Worm (Caenorhabditis elegans) whole organism, L2 larva: Measurements from ENCODE around the gene ZK228.4.
A peak's percentile ranks its signal among the peaks of the same experiment; 100 is the strongest.
"Not testable (repeated sequence)": the region's sequence is repeated elsewhere in the genome, so short reads cannot be mapped to it uniquely, and the experiment has no call there.

ENCODE experiments used
- C34F6.9 ChIP-seq: fragments of 150-350 bp; optimal IDR thresholded peaks from 2 replicates; lab custom pipeline; 2014; ENCODE audit warnings: missing biosample characterization, missing genetic modification characterization
- ZK546.5 ChIP-seq: sonication (generic microtip); optimal IDR thresholded peaks from 2 replicates; lab custom pipeline; 2017; ENCODE audit warnings: missing biosample characterization, missing genetic modification characterization
- alr-1 ChIP-seq: fragments of 150-350 bp; optimal IDR thresholded peaks from 2 replicates; lab custom pipeline; 2014; ENCODE audit warnings: missing biosample characterization, missing genetic modification characterization
- aly-2 ChIP-seq: fragments of 150-350 bp; optimal IDR thresholded peaks from 2 replicates; lab custom pipeline; 2014; ENCODE audit warnings: missing biosample characterization, missing genetic modification characterization
- blmp-1 ChIP-seq: sonication (generic microtip); optimal IDR thresholded peaks from 2 replicates; lab custom pipeline; 2017; ENCODE audit warnings: missing genetic modification characterization, mild to moderate bottlenecking, missing compliant biosample characterization, antibody characterized with exemption, moderate library complexity; ENCODE audit not compliant: insufficient read depth
- ceh-16 ChIP-seq: fragments of 150-350 bp; optimal IDR thresholded peaks from 2 replicates; lab custom pipeline; 2014; ENCODE audit warnings: missing biosample characterization, missing genetic modification characterization
- crh-2 ChIP-seq: sonication (generic microtip); optimal IDR thresholded peaks from 2 replicates; lab custom pipeline; 2017; ENCODE audit warnings: missing biosample characterization, missing genetic modification characterization
- egl-27 ChIP-seq: sonication (generic microtip); optimal IDR thresholded peaks from 3 replicates; lab custom pipeline; 2017; ENCODE audit warnings: missing biosample characterization, missing genetic modification reagents, missing genetic modification characterization
- elt-1 ChIP-seq: fragments of 150-350 bp; optimal IDR thresholded peaks from 2 replicates; lab custom pipeline; 2014; ENCODE audit warnings: missing biosample characterization, missing genetic modification characterization
- elt-3 ChIP-seq: sonication (generic microtip); optimal IDR thresholded peaks from 2 replicates; lab custom pipeline; 2017; ENCODE audit warnings: missing biosample characterization, missing genetic modification characterization
- fos-1 ChIP-seq: fragments of 150-350 bp; optimal IDR thresholded peaks from 2 replicates; lab custom pipeline; 2014; ENCODE audit warnings: missing biosample characterization, missing genetic modification characterization
- gmeb-1 ChIP-seq: fragments of 150-350 bp; optimal IDR thresholded peaks from 2 replicates; lab custom pipeline; 2014; ENCODE audit warnings: missing biosample characterization, missing genetic modification characterization
- lin-13 ChIP-seq: fragments of 150-350 bp; optimal IDR thresholded peaks from 2 replicates; lab custom pipeline; 2014; ENCODE audit warnings: missing biosample characterization, missing genetic modification reagents, missing genetic modification characterization
- lin-39 ChIP-seq: fragments of 150-350 bp; optimal IDR thresholded peaks from 2 replicates; lab custom pipeline; 2014; ENCODE audit warnings: missing biosample characterization, missing genetic modification reagents, missing genetic modification characterization
- lsy-2 ChIP-seq, 2 experiments: fragments of 150-350 bp in 1 of 2; sonication (generic microtip) in 1 of 2; optimal IDR thresholded peaks; 2 replicates each; lab custom pipeline; 2014 to 2017; ENCODE audit warnings: missing biosample characterization in 2 of 2, missing genetic modification characterization in 2 of 2
- mab-5 ChIP-seq: fragments of 150-350 bp; optimal IDR thresholded peaks from 2 replicates; lab custom pipeline; 2014; ENCODE audit warnings: missing biosample characterization, missing genetic modification characterization
- mbf-1 ChIP-seq: sonication (generic microtip); optimal IDR thresholded peaks from 2 replicates; lab custom pipeline; 2017; ENCODE audit warnings: missing biosample characterization, missing genetic modification characterization
- nhr-10 ChIP-seq: sonication (generic microtip); optimal IDR thresholded peaks from 2 replicates; lab custom pipeline; 2017; ENCODE audit warnings: missing biosample characterization, missing genetic modification characterization
- nhr-11 ChIP-seq: fragments of 150-350 bp; optimal IDR thresholded peaks from 2 replicates; lab custom pipeline; 2014; ENCODE audit warnings: missing biosample characterization, missing genetic modification characterization
- nhr-12 ChIP-seq: fragments of 150-350 bp; optimal IDR thresholded peaks from 2 replicates; lab custom pipeline; 2014; ENCODE audit warnings: missing biosample characterization, missing genetic modification characterization
- nhr-129 ChIP-seq: fragments of 150-350 bp; optimal IDR thresholded peaks from 2 replicates; lab custom pipeline; 2014; ENCODE audit warnings: missing biosample characterization, missing genetic modification characterization
- nhr-23 ChIP-seq: fragments of 150-350 bp; optimal IDR thresholded peaks from 2 replicates; lab custom pipeline; 2014; ENCODE audit warnings: missing biosample characterization, missing genetic modification reagents, missing genetic modification characterization
- nhr-25 ChIP-seq: fragments of 150-350 bp; sonication (generic microtip); optimal IDR thresholded peaks from 3 replicates; lab custom pipeline; 2014; ENCODE audit warnings: missing biosample characterization, missing genetic modification characterization
- peb-1 ChIP-seq: fragments of 150-350 bp; optimal IDR thresholded peaks from 2 replicates; lab custom pipeline; 2014; ENCODE audit warnings: missing biosample characterization, missing genetic modification characterization
- sem-4 ChIP-seq: fragments of 150-350 bp; optimal IDR thresholded peaks from 2 replicates; lab custom pipeline; 2014; ENCODE audit warnings: missing biosample characterization, missing genetic modification reagents, missing genetic modification characterization
- skn-1 ChIP-seq: sonication (generic microtip); optimal IDR thresholded peaks from 2 replicates; lab custom pipeline; 2017; ENCODE audit warnings: missing biosample characterization, missing genetic modification characterization
- sma-3 ChIP-seq: sonication (generic microtip); optimal IDR thresholded peaks from 2 replicates; lab custom pipeline; 2016; ENCODE audit warnings: missing genetic modification reagents, missing genetic modification characterization, missing compliant biosample characterization
- sma-9 ChIP-seq, 2 experiments: fragments of 150-350 bp in 1 of 2; sonication (generic microtip) in 1 of 2; optimal IDR thresholded peaks; 2 replicates each; lab custom pipeline; 2014 to 2016; ENCODE audit warnings: missing genetic modification characterization in 2 of 2, mild to moderate bottlenecking in 1 of 2, missing biosample characterization in 1 of 2, missing compliant biosample characterization in 1 of 2, missing genetic modification reagents in 1 of 2, moderate library complexity in 1 of 2
- snpc-4 ChIP-seq: fragments of 150-350 bp; optimal IDR thresholded peaks from 2 replicates; lab custom pipeline; 2014; ENCODE audit warnings: missing biosample characterization, missing genetic modification characterization
- unc-55 ChIP-seq: fragments of 150-350 bp; sonication (generic microtip); optimal IDR thresholded peaks from 3 replicates; lab custom pipeline; 2014; ENCODE audit warnings: missing biosample characterization, missing genetic modification reagents, missing genetic modification characterization
- unc-62 ChIP-seq: fragments of 150-350 bp; optimal IDR thresholded peaks from 2 replicates; lab custom pipeline; 2014; ENCODE audit warnings: missing biosample characterization, missing genetic modification reagents, missing genetic modification characterization
- zag-1 ChIP-seq: fragments of 150-350 bp; optimal IDR thresholded peaks from 2 replicates; lab custom pipeline; 2014; ENCODE audit warnings: missing biosample characterization, missing genetic modification characterization
- ztf-1 ChIP-seq: fragments of 200-800 bp; sonication (Bioruptor generic); conservative IDR thresholded peaks from 2 replicates; pipeline ENCODE4 v1.3.6; 2022; ENCODE audit warnings: missing genetic modification characterization, missing compliant biosample characterization
- ztf-11 ChIP-seq: sonication (generic microtip); optimal IDR thresholded peaks from 2 replicates; lab custom pipeline; 2017; ENCODE audit warnings: missing biosample characterization, missing genetic modification characterization

The ZK228.4 gene

DNA sequence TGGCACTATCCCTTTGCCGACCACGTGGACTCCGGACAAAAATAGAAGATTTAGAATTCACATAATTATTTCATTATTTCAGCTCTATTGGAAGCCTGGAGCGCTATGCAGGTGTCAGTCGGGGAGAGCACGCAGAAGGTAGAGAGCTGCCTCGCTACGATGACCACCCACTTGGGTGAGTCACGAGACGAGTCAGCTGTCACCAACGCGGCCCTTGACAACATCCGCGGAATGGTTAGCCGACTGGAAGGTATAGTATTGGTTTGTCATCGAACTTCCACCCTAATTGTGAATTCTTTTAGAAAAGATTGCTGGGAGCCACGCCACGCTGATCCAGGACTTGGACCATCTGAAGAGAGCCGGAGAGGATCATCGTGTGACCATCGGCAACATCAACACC, 23.1 kb upstream of the ZK228.4 start, which contains the start of gene ZK262.9:
Gene ZK262.9, plus strand, starts transcription at position 301 of the 400 bp plus-strand sequence.
- TF ChIP-seq nhr-12 (tag; lab: Kevin White, UChicago); ztf-11; nhr-23 (tag; lab: Kevin White, UChicago): not testable (repeated sequence)

DNA sequence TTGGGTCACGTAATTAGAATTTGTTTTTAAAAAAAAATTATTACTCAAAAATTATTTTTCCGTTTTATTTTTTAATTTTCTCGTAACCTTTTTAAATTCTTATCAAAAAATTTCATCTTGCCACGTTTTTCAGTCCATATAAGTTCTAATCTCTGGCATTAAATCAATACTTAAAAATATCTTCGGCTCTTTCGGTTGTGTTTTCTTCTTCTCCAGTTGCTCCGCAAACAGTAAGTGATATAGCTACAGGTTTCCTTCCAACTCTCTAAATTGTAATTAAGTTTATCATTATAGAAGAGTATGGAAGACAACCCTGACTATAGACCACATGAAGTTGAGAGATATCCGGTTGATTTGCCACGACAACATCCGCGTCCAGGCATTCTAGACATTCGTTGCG, 18.5 kb upstream of the ZK228.4 start, which contains the start of gene ZK228.1:
Gene ZK228.1, plus strand, starts transcription at position 301 of the 400 bp plus-strand sequence.
- TF ChIP-seq mab-5 (tag; lab: Kevin White, UChicago) (no peak), snpc-4 (tag; lab: Kevin White, UChicago) (no peak)

- no peak for TF ChIP-seq C34F6.9 (tag; lab: Kevin White, UChicago)
- no peak for TF ChIP-seq elt-3 (tag; lab: Kevin White, UChicago)
Measured at ce11 chrV:18456574-18456973, 6.0 kb upstream of the ZK228.4 start, which contains the start of gene ZK228.10. Gene ZK228.10, plus strand, starts transcription at chrV:18456874.

- TF ChIP-seq aly-2 (tag; lab: Kevin White, UChicago): no peak
- TF ChIP-seq nhr-12 (tag; lab: Kevin White, UChicago): no peak
- TF ChIP-seq snpc-4 (tag; lab: Kevin White, UChicago): no peak
- TF ChIP-seq elt-1 (tag; lab: Kevin White, UChicago): no peak
- no peak for TF ChIP-seq nhr-10 (tag; lab: Kevin White, UChicago)
- no peak for TF ChIP-seq zag-1 (tag; lab: Kevin White, UChicago)
- no peak for TF ChIP-seq lin-13 (GFP tag; lab: Kevin White, UChicago)
- TF ChIP-seq egl-27 (tag; lab: Kevin White, UChicago): no peak
- TF ChIP-seq peb-1 (tag; lab: Kevin White, UChicago): no peak
- no peak for TF ChIP-seq ztf-1 (GFP tag; lab: Robert Waterston, UW)
- TF ChIP-seq mab-5 (tag; lab: Kevin White, UChicago): no peak
- TF ChIP-seq gmeb-1: peak; percentile 13
- peak; percentile 8 for TF ChIP-seq blmp-1 (tag; lab: Kevin White, UChicago)
- peak; percentile 53 for TF ChIP-seq sma-9 (GFP tag; optimal IDR thresholded peaks at IDR 0.05; lab: Kevin White, UChicago)
- no peak for TF ChIP-seq sma-9 (tag; optimal IDR thresholded peaks at IDR 0.05; lab: Kevin White, UChicago)
- no peak for TF ChIP-seq mbf-1
- no peak for TF ChIP-seq sem-4 (tag; lab: Kevin White, UChicago)
- TF ChIP-seq fos-1: peak; percentile 86
- no peak for TF ChIP-seq nhr-129 (tag; lab: Kevin White, UChicago)
- TF ChIP-seq, all 48 proteins: peak for 4
Measured at ce11 chrV:18461200-18461728, 1.3 kb upstream of the ZK228.4 start, which contains the start of gene ZK228.3. Gene ZK228.3, minus strand, starts transcription at chrV:18461250.

ce11 chrV:18468097-18468496, 5.5 kb downstream of the ZK228.4 start, which contains the start of gene ZK228.13:
Gene ZK228.13, minus strand, starts transcription at chrV:18468197.
- TF ChIP-seq ceh-16 (tag; lab: Kevin White, UChicago) (no peak), sma-3 (no peak), elt-1 (tag; lab: Kevin White, UChicago) (no peak), zag-1 (tag; lab: Kevin White, UChicago) (no peak), snpc-4 (tag; lab: Kevin White, UChicago) (no peak), ztf-1 (GFP tag; lab: Robert Waterston, UW) (no peak), ztf-11 (no peak), egl-27 (tag; lab: Kevin White, UChicago) (no peak), skn-1 (tag; lab: Kevin White, UChicago) (no peak), crh-2 (tag; lab: Kevin White, UChicago) (no peak), nhr-25 (tag; lab: Kevin White, UChicago) (no peak), peb-1 (tag; lab: Kevin White, UChicago) (no peak), sem-4 (tag; lab: Kevin White, UChicago) (no peak), aly-2 (tag; lab: Kevin White, UChicago) (no peak), alr-1 (tag; lab: Kevin White, UChicago) (no peak), nhr-11 (tag; lab: Kevin White, UChicago) (no peak), unc-55 (GFP tag; lab: Kevin White, UChicago) (no peak)

ce11 chrV:18473415-18473814, 10.8 kb downstream of the ZK228.4 start, which contains the start of gene srh-182:
Gene srh-182, minus strand, starts transcription at chrV:18473515.
- TF ChIP-seq elt-1 (tag; lab: Kevin White, UChicago) (no peak), snpc-4 (tag; lab: Kevin White, UChicago) (no peak), lsy-2 (tag; optimal IDR thresholded peaks at IDR 0.05; lab: Kevin White, UChicago) (no peak), mab-5 (tag; lab: Kevin White, UChicago) (no peak), crh-2 (tag; lab: Kevin White, UChicago) (no peak), ZK546.5 (tag; lab: Kevin White, UChicago) (no peak), alr-1 (tag; lab: Kevin White, UChicago) (no peak), elt-3 (tag; lab: Kevin White, UChicago) (no peak), lin-39 (tag; lab: Kevin White, UChicago) (no peak), unc-62 (GFP tag; lab: Kevin White, UChicago) (no peak)
